Worm (Caenorhabditis elegans): ENCODE data around the gene H01G02.3.

ce11 chrIV:11842121-11842520 lies 49.7 kb upstream of the H01G02.3 start, which contains the start of gene F38H4.3:
- TF ChIP-seq mep-1 (tag; optimal IDR thresholded peaks at IDR 0.05) (no peak), nhr-2 (tag; optimal IDR thresholded peaks at IDR 0.05) (no peak), ceh-43 (GFP tag; optimal IDR thresholded peaks at IDR 0.05) (no peak), ces-1 (GFP tag; optimal IDR thresholded peaks at IDR 0.05) (no peak), elt-3 (tag; optimal IDR thresholded peaks at IDR 0.05) (no peak), zip-8 (tag; optimal IDR thresholded peaks at IDR 0.05) (no peak), unc-62 (GFP tag; optimal IDR thresholded peaks at IDR 0.05) (no peak), elt-1 (tag; optimal IDR thresholded peaks at IDR 0.05; ENCODE audit: borderline replicate concordance, insufficient read depth) (no peak), sem-2 (GFP tag; optimal IDR thresholded peaks at IDR 0.05) (no peak), lin-13 (tag; optimal IDR thresholded peaks at IDR 0.05) (no peak), nhr-76 (tag; optimal IDR thresholded peaks at IDR 0.05) (no peak)
